Worm (Caenorhabditis elegans) whole organism, L1 larva: ENCODE data around the gene spp-4.

Source experiments
- C16A3.4 ChIP-seq: fragments of 150-350 bp; optimal IDR thresholded peaks from 2 replicates; lab custom pipeline; 2014; ENCODE audit warnings: missing biosample characterization, missing genetic modification characterization
- C34B4.2 ChIP-seq: sonication (generic microtip); optimal IDR thresholded peaks from 2 replicates; lab custom pipeline; 2017; ENCODE audit warnings: mild to moderate bottlenecking, missing genetic modification characterization, missing compliant biosample characterization
- Y116A8C.19 ChIP-seq: sonication (generic microtip); optimal IDR thresholded peaks from 2 replicates; lab custom pipeline; 2016; ENCODE audit warnings: missing compliant biosample characterization, missing genetic modification characterization, borderline replicate concordance
- alr-1 ChIP-seq: fragments of 200-800 bp; sonication (Bioruptor generic); optimal IDR thresholded peaks from 2 replicates; lab custom pipeline; 2018; ENCODE audit warnings: borderline replicate concordance, mild to moderate bottlenecking, missing genetic modification characterization, missing compliant biosample characterization
- ama-1 ChIP-seq: fragments of 150-350 bp; optimal IDR thresholded peaks from 2 replicates; lab custom pipeline; 2014
- blmp-1 ChIP-seq: fragments of 150-350 bp; optimal IDR thresholded peaks from 2 replicates; lab custom pipeline; 2014; ENCODE audit warnings: missing biosample characterization, missing genetic modification characterization
- ceh-63 ChIP-seq: fragments of 200-800 bp; sonication (Bioruptor generic); optimal IDR thresholded peaks from 2 replicates; lab custom pipeline; 2018; ENCODE audit warnings: mild to moderate bottlenecking, missing genetic modification characterization, missing compliant biosample characterization
- ceh-8 ChIP-seq: fragments of 200-800 bp; sonication (Bioruptor generic); optimal IDR thresholded peaks from 2 replicates; lab custom pipeline; 2018; ENCODE audit warnings: mild to moderate bottlenecking, missing genetic modification characterization, moderate library complexity, missing compliant biosample characterization
- ceh-82 ChIP-seq, 3 experiments: fragments of 150-350 bp in 1 of 3; sonication (generic microtip) in 2 of 3; optimal IDR thresholded peaks; 2 replicates each; lab custom pipeline; 2014 to 2017; ENCODE audit warnings: missing biosample characterization in 3 of 3, missing genetic modification characterization in 3 of 3
- ceh-90 ChIP-seq: sonication (generic microtip); optimal IDR thresholded peaks from 2 replicates; lab custom pipeline; 2016; ENCODE audit warnings: missing genetic modification characterization, missing compliant biosample characterization
- ces-1 ChIP-seq: fragments of 150-350 bp; optimal IDR thresholded peaks from 2 replicates; lab custom pipeline; 2014; ENCODE audit warnings: missing biosample characterization, missing genetic modification reagents, missing genetic modification characterization
- dpl-1 ChIP-seq, 3 experiments: fragments of 150-350 bp in 2 of 3; sonication (generic microtip) in 1 of 3; optimal IDR thresholded peaks; 2 replicates each; lab custom pipeline; 2014 to 2017; ENCODE audit warnings: missing biosample characterization in 3 of 3, missing genetic modification characterization in 3 of 3, missing genetic modification reagents in 3 of 3
- dsc-1 ChIP-seq: sonication (generic microtip); optimal IDR thresholded peaks from 2 replicates; lab custom pipeline; 2016; ENCODE audit warnings: mild to moderate bottlenecking, missing genetic modification characterization, missing compliant biosample characterization
- efl-1 ChIP-seq, 4 experiments: fragments of 150-350 bp; optimal IDR thresholded peaks in 3 of 4; peaks in 1 of 4; 1 replicate in 1 of 4; 2 replicates in 3 of 4; lab custom pipeline; 2014; ENCODE audit warnings: missing biosample characterization in 2 of 4, missing genetic modification characterization in 2 of 4, missing genetic modification reagents in 2 of 4
- efl-3 ChIP-seq: fragments of 200-800 bp; sonication (Bioruptor generic); optimal IDR thresholded peaks from 2 replicates; lab custom pipeline; 2018; ENCODE audit warnings: mild to moderate bottlenecking, missing genetic modification characterization, missing compliant biosample characterization
- egl-13 ChIP-seq: sonication (generic microtip); optimal IDR thresholded peaks from 2 replicates; lab custom pipeline; 2016; ENCODE audit warnings: missing genotype, missing genetic modification reagents, missing genetic modification characterization, missing compliant biosample characterization
- egl-27 ChIP-seq, 2 experiments: fragments of 150-350 bp in 1 of 2; sonication (generic microtip); optimal IDR thresholded peaks; 3 replicates each; lab custom pipeline; 2017 to 2018; ENCODE audit warnings: missing biosample characterization in 2 of 2, missing genetic modification characterization in 2 of 2, missing genetic modification reagents in 2 of 2
- elt-2 ChIP-seq: sonication (generic microtip); optimal IDR thresholded peaks from 2 replicates; lab custom pipeline; 2016; ENCODE audit warnings: missing genetic modification characterization, mild to moderate bottlenecking, inconsistent platforms, missing compliant biosample characterization, missing genetic modification reagents
- elt-3 ChIP-seq, 6 experiments: fragments of 150-350 bp in 1 of 6; sonication (generic microtip); optimal IDR thresholded peaks; 2 replicates each; lab custom pipeline; 2017 to 2018; ENCODE audit warnings: missing biosample characterization in 6 of 6, missing genetic modification characterization in 6 of 6, inconsistent platforms in 1 of 6
- fkh-10 ChIP-seq: sonication (generic microtip); optimal IDR thresholded peaks from 2 replicates; lab custom pipeline; 2017; ENCODE audit warnings: missing biosample characterization, missing genetic modification reagents, missing genetic modification characterization
- fos-1 ChIP-seq: fragments of 150-350 bp; optimal IDR thresholded peaks from 2 replicates; lab custom pipeline; 2014; ENCODE audit warnings: missing biosample characterization, missing genetic modification characterization
- grh-1 ChIP-seq: fragments of 200-800 bp; sonication (Bioruptor generic); IDR thresholded peaks from 2 replicates; pipeline ENCODE4 v1.3.6; 2022; ENCODE audit warnings: missing genetic modification reagents, missing genetic modification characterization, missing compliant biosample characterization
- irx-1 ChIP-seq: sonication (generic microtip); optimal IDR thresholded peaks from 2 replicates; lab custom pipeline; 2016; ENCODE audit warnings: missing genetic modification characterization, missing compliant biosample characterization
- isw-1 ChIP-seq: fragments of 200-800 bp; sonication (Bioruptor generic); IDR thresholded peaks from 2 replicates; pipeline ENCODE4 v1.3.6; 2022; ENCODE audit warnings: missing genetic modification characterization, missing compliant biosample characterization
- jun-1 ChIP-seq: fragments of 150-350 bp; optimal IDR thresholded peaks from 2 replicates; lab custom pipeline; 2014; ENCODE audit warnings: missing biosample characterization, missing genetic modification reagents, missing genetic modification characterization
- lin-14 ChIP-seq: fragments of 200-800 bp; sonication (Bioruptor generic); optimal IDR thresholded peaks from 2 replicates; lab custom pipeline; 2018; ENCODE audit warnings: mild to moderate bottlenecking, missing genetic modification characterization, moderate library complexity, missing compliant biosample characterization
- lin-35 ChIP-seq, 2 experiments: fragments of 150-350 bp; optimal IDR thresholded peaks; 2 replicates each; lab custom pipeline; 2014; ENCODE audit warnings: missing biosample characterization in 2 of 2, missing genetic modification characterization in 2 of 2, missing genetic modification reagents in 2 of 2
- lir-3 ChIP-seq: sonication (generic microtip); optimal IDR thresholded peaks from 2 replicates; lab custom pipeline; 2016; ENCODE audit warnings: mild to moderate bottlenecking, missing genetic modification characterization, moderate library complexity, missing compliant biosample characterization; ENCODE audit not compliant: poor library complexity
- lsy-2 ChIP-seq, 2 experiments: fragments of 150-350 bp; optimal IDR thresholded peaks; 2 replicates each; lab custom pipeline; 2014; ENCODE audit warnings: missing biosample characterization in 2 of 2, missing genetic modification characterization in 2 of 2
- mep-1 ChIP-seq: fragments of 150-350 bp; optimal IDR thresholded peaks from 2 replicates; lab custom pipeline; 2014; ENCODE audit warnings: missing biosample characterization, missing genetic modification characterization
- nhr-20 ChIP-seq: sonication (generic microtip); optimal IDR thresholded peaks from 2 replicates; lab custom pipeline; 2016; ENCODE audit warnings: mild to moderate bottlenecking, missing genetic modification characterization, missing compliant biosample characterization
- nhr-28 ChIP-seq: fragments of 150-350 bp; optimal IDR thresholded peaks from 2 replicates; lab custom pipeline; 2014; ENCODE audit warnings: missing biosample characterization, missing genetic modification characterization
- nhr-77 ChIP-seq: fragments of 150-350 bp; optimal IDR thresholded peaks from 2 replicates; lab custom pipeline; 2014; ENCODE audit warnings: missing biosample characterization, missing genetic modification characterization
- nhr-85 ChIP-seq: sonication (generic microtip); peaks from one replicate; lab custom pipeline; 2016; ENCODE audit warnings: missing genetic modification characterization, inconsistent platforms, missing compliant biosample characterization
- pag-3 ChIP-seq: sonication (generic microtip); optimal IDR thresholded peaks from 2 replicates; lab custom pipeline; 2017; ENCODE audit warnings: missing genetic modification characterization, mild to moderate bottlenecking, missing compliant biosample characterization, antibody characterized with exemption, borderline replicate concordance; ENCODE audit not compliant: insufficient read depth
- pqm-1 ChIP-seq: sonication (generic microtip); optimal IDR thresholded peaks from 3 replicates; lab custom pipeline; 2017; ENCODE audit warnings: missing biosample characterization, missing genetic modification characterization
- rnt-1 ChIP-seq: sonication (generic microtip); optimal IDR thresholded peaks from 2 replicates; lab custom pipeline; 2016; ENCODE audit warnings: mild to moderate bottlenecking, missing genetic modification characterization, moderate library complexity, missing compliant biosample characterization
- snu-23 ChIP-seq: sonication (generic microtip); optimal IDR thresholded peaks from 2 replicates; lab custom pipeline; 2016; ENCODE audit warnings: missing genetic modification characterization, missing compliant biosample characterization
- sup-37 ChIP-seq: fragments of 200-800 bp; sonication (Bioruptor generic); optimal IDR thresholded peaks from 2 replicates; lab custom pipeline; 2018; ENCODE audit warnings: mild to moderate bottlenecking, missing genetic modification characterization, missing compliant biosample characterization
- swsn-7 ChIP-seq: sonication (generic microtip); optimal IDR thresholded peaks from 2 replicates; lab custom pipeline; 2016; ENCODE audit warnings: missing genetic modification characterization, missing compliant biosample characterization
- unc-130 ChIP-seq: fragments of 150-350 bp; optimal IDR thresholded peaks from 2 replicates; lab custom pipeline; 2017; ENCODE audit warnings: missing biosample characterization, missing genetic modification characterization, inconsistent platforms
- xbp-1 ChIP-seq: sonication (generic microtip); optimal IDR thresholded peaks from 2 replicates; lab custom pipeline; 2016; ENCODE audit warnings: missing genetic modification characterization, missing compliant biosample characterization

spp-4 gene

DNA sequence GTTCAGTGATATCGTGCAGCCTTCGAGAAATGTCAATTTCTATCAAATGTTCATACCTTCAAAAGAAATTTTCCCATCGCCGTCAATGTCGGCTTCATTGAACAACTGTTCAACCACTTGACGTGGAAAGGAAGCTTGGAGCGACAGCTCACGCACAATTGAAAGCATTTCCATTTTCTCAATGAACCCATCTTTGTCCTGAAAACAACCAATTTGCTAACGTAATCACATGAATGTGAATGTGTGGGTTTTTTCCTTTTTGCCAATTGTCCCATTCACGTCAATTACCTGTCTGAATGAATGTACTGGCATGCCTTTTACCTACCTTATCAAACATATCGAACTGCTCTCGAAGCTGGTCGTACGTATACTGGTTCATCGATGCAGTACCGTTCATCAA, 22.2 kb downstream of the spp-4 start:
- TF ChIP-seq rnt-1 (no peak), C34B4.2 (tag; lab: Kevin White, UChicago) (no peak), xbp-1 (tag; lab: Kevin White, UChicago) (no peak), pag-3 (no peak), pqm-1 (tag; lab: Kevin White, UChicago) (no peak), lsy-2 (tag; optimal IDR thresholded peaks at IDR 0.05; lab: Kevin White, UChicago) (no peak), Y116A8C.19 (tag; lab: Kevin White, UChicago) (no peak), alr-1 (tag; lab: Kevin White, UChicago) (no peak), nhr-28 (no peak), lir-3 (tag; lab: Kevin White, UChicago) (no peak), ceh-82 (tag; optimal IDR thresholded peaks at IDR 0.05; lab: Kevin White, UChicago) (no peak), dpl-1 (GFP tag; optimal IDR thresholded peaks at IDR 0.05; lab: Kevin White, UChicago) (no peak)

DNA sequence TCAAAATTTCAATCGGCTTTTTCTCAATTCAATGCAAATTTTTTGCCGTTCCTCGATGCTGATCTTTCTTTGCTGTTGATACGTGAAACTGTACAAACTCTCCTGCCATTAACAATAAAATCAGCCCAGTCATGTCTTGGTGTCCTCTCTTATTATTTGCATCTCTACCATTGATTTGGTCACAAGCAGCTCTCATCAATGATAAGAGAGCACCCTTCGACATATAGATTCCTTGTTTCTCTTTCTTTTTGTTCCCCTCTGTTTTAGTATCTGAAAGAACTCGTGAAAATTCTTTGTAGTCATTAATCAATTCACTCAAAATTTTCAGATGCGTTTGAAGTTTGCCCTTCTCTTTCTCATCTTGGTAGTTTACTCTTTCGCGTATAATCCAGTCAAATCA, 26.7 kb downstream of the spp-4 start, which contains the start of gene lron-7:
Gene lron-7 (plus strand): TSS at position 323 of the 400 bp plus-strand sequence.
- TF ChIP-seq efl-1 (optimal IDR thresholded peaks at IDR 0.05; lab: Kevin White, UChicago), result no peak
- TF ChIP-seq efl-1 (GFP tag; optimal IDR thresholded peaks at IDR 0.05 in 1 of 2; lab: Kevin White, UChicago), result peak in 1 of 2 experiments; percentile 62
- peak in 1 of 2 experiments; percentile 21 for TF ChIP-seq lin-35 (GFP tag; optimal IDR thresholded peaks at IDR 0.05; lab: Kevin White, UChicago)
- TF ChIP-seq elt-2 (tag; lab: Kevin White, UChicago), result peak; percentile 31
- no peak for TF ChIP-seq sup-37 (GFP tag; lab: Kevin White, UChicago)

DNA sequence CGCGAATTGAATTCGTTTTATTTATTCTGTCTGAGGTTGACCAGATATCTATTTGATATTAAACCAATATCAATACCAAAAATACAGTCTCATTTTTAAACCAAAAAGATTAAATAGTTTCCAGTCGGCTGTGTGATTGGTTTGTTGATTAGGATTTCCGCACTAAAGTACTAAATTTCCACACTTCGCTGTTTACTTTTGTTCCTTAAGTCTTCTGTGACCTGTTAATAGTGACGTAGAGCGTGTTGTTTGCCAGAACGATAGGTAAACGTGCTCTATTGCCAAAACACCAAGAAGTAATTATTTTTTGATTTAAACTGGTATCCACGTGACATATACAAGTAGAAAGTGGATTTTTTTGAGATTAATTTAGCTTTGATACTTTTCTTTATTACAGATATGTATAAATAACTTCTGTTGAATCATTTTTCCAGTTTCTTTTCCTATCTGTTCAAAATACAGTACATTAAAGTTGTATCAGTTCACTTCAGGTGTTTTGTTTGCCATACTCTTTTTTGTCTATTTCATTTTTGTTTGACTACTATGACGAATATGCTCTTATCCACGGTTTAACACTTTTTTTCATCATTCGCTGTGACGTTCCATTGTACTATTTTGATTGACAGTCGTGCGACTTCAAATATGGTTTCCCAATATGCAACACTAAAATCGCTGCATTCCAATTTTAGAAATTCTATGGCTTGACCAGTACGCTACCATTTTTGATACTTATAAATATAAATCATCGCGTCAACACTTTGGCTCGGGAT, 27.5 kb downstream of the spp-4 start:
- TF ChIP-seq lin-14, result peak; percentile 31
- TF ChIP-seq irx-1 (tag; lab: Kevin White, UChicago), result peak; percentile 21
- no peak for TF ChIP-seq efl-1 (optimal IDR thresholded peaks at IDR 0.05; lab: Kevin White, UChicago)
- TF ChIP-seq efl-1 (GFP tag; optimal IDR thresholded peaks at IDR 0.05 in 1 of 2; lab: Kevin White, UChicago), result peak in 1 of 2 experiments; percentile 27
- peak in 1 of 2 experiments; percentile 3 for TF ChIP-seq lsy-2 (tag; optimal IDR thresholded peaks at IDR 0.05; lab: Kevin White, UChicago)
- peak; percentile 18 for TF ChIP-seq nhr-77 (tag; lab: Kevin White, UChicago)
- TF ChIP-seq egl-13 (tag; lab: Kevin White, UChicago), result no peak

- TF ChIP-seq snu-23 (GFP tag; lab: Kevin White, UChicago) (no peak), ama-1 (lab: Kevin White, UChicago) (no peak), ceh-90 (tag; lab: Kevin White, UChicago) (no peak), ceh-8 (GFP tag; lab: Kevin White, UChicago) (no peak), grh-1 (GFP tag; lab: Robert Waterston, UW) (no peak), elt-3 (tag; optimal IDR thresholded peaks at IDR 0.05; lab: Kevin White, UChicago) (no peak), jun-1 (tag; lab: Kevin White, UChicago) (no peak), nhr-85 (tag; lab: Kevin White, UChicago) (no peak)
- TF ChIP-seq, all 84 proteins: peak for 0
These were observed 29.0 kb downstream of the spp-4 start for ce11 chrX:7289565-7289964.

DNA sequence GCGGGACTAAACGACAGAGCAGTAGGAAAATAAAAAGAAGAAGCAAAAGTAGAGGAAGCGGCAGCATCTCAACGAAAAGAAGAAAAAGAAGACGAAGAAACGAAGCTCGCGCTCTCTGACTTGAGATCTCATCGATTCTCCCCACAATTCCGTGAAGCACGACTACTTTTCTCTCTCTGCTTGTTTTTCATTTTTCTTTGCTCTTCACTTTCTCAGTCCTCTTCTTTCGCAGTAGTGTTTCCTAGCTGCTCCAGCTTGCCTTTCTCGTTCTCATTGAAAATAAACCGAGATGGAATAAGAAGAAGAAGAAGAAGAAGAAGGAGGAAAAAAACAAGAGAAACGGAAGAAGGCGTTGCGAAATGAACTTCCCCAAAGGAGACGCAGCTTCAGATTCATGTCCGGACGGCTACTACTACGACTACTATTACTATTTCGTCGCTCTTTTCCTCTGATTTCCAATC, 33.8 kb downstream of the spp-4 start:
- TF ChIP-seq ceh-82 (tag; optimal IDR thresholded peaks at IDR 0.05; lab: Kevin White, UChicago) (peak in 1 of 3 experiments; percentile 48), ces-1 (GFP tag; lab: Kevin White, UChicago) (no peak), fkh-10 (peak; percentile 96), lin-14 (peak; percentile 94), swsn-7 (peak; percentile 48), dsc-1 (peak; percentile 44), C16A3.4 (peak; percentile 1), snu-23 (GFP tag; lab: Kevin White, UChicago) (peak; percentile 31), mep-1 (peak; percentile 41), fos-1 (peak; percentile 7), ceh-63 (GFP tag; lab: Kevin White, UChicago) (no peak), unc-130 (tag; lab: Kevin White, UChicago) (no peak), elt-2 (tag; lab: Kevin White, UChicago) (no peak), egl-27 (tag; optimal IDR thresholded peaks at IDR 0.05; lab: Kevin White, UChicago) (no peak), blmp-1 (tag; lab: Kevin White, UChicago) (no peak), isw-1 (GFP tag; lab: Robert Waterston, UW) (peak; percentile 33; the same call in 1 of the 2 replicates), nhr-20 (tag; lab: Kevin White, UChicago) (peak; percentile 9), efl-3 (GFP tag; lab: Kevin White, UChicago) (no peak)
